Fruit fly (Drosophila melanogaster) whole organism, embryonic: Measurements from ENCODE around the gene tay.

Source experiments
- Atf3 ChIP-seq: fragments of 200-800 bp; sonication (Bioruptor generic); optimal IDR thresholded peaks from 3 replicates; lab custom pipeline; 2016; ENCODE audit warnings: missing biosample characterization, missing genetic modification characterization
- Atf6 ChIP-seq: fragments of 200-800 bp; sonication (Bioruptor generic); IDR thresholded peaks from 2 replicates; pipeline ENCODE4 v1.3.6; 2022; ENCODE audit warnings: missing biosample characterization, missing genetic modification characterization
- CG1024 ChIP-seq: fragments of 200-800 bp; sonication (Bioruptor generic); IDR thresholded peaks from 2 replicates; pipeline ENCODE4 v1.3.6; 2022; ENCODE audit warnings: missing biosample characterization, missing genetic modification characterization
- CG11085 ChIP-seq: fragments of 200-800 bp; sonication (Bioruptor generic); IDR thresholded peaks from 2 replicates; pipeline ENCODE4 v1.3.6; 2022; ENCODE audit warnings: missing biosample characterization, missing genetic modification characterization
- CG11695 ChIP-seq: fragments of 200-800 bp; sonication (Bioruptor generic); IDR thresholded peaks from 3 replicates; pipeline ENCODE4 v1.3.6; 2022; ENCODE audit warnings: missing biosample characterization, missing genetic modification characterization
- CG1233 ChIP-seq: fragments of 200-800 bp; sonication (Bioruptor generic); optimal IDR thresholded peaks from 4 replicates; lab custom pipeline; 2018; ENCODE audit warnings: missing biosample characterization, mild to moderate bottlenecking, missing genetic modification characterization
- CG12744 ChIP-seq: fragments of 200-800 bp; sonication (Bioruptor generic); optimal IDR thresholded peaks from 2 replicates; lab custom pipeline; 2016; ENCODE audit warnings: missing biosample characterization, missing genetic modification characterization
- CG12769 ChIP-seq: fragments of 200-800 bp; sonication (Bioruptor generic); optimal IDR thresholded peaks from 2 replicates; lab custom pipeline; 2019; ENCODE audit warnings: missing biosample characterization, mild to moderate bottlenecking, missing genetic modification characterization, moderate library complexity
- CG13296 ChIP-seq: fragments of 200-800 bp; sonication (Bioruptor generic); optimal IDR thresholded peaks from 3 replicates; lab custom pipeline; 2018; ENCODE audit warnings: missing biosample characterization, mild to moderate bottlenecking, missing genetic modification characterization
- CG17802 ChIP-seq: fragments of 200-800 bp; sonication (Bioruptor generic); optimal IDR thresholded peaks from 2 replicates; lab custom pipeline; 2018; ENCODE audit warnings: missing biosample characterization, mild to moderate bottlenecking, missing genetic modification characterization, moderate library complexity
- CG1792 ChIP-seq: fragments of 200-800 bp; sonication (Bioruptor generic); optimal IDR thresholded peaks from 2 replicates; lab custom pipeline; 2016; ENCODE audit warnings: missing biosample characterization, missing genetic modification characterization
- CG30020 ChIP-seq: fragments of 200-800 bp; optimal IDR thresholded peaks from 2 replicates; lab custom pipeline; 2019; ENCODE audit warnings: missing biosample characterization, mild to moderate bottlenecking, missing genetic modification characterization, moderate library complexity
- CG31441 ChIP-seq: fragments of 200-800 bp; sonication (Bioruptor generic); IDR thresholded peaks from 2 replicates; pipeline ENCODE4 v1.3.6; 2022; ENCODE audit warnings: missing biosample characterization, missing genetic modification characterization
- CG32532 ChIP-seq: fragments of 200-800 bp; sonication (Bioruptor generic); IDR thresholded peaks from 2 replicates; pipeline ENCODE4 v1.3.6; 2022; ENCODE audit warnings: missing biosample characterization, missing genetic modification characterization
- CG33213 ChIP-seq: fragments of 200-800 bp; sonication (Bioruptor generic); optimal IDR thresholded peaks from 3 replicates; lab custom pipeline; 2016; ENCODE audit warnings: missing biosample characterization, missing genetic modification characterization
- CG3847 ChIP-seq: fragments of 200-800 bp; sonication (Bioruptor generic); IDR thresholded peaks from 2 replicates; pipeline ENCODE4 v1.3.6; 2022; ENCODE audit warnings: missing biosample characterization, missing genetic modification characterization
- CG4328 ChIP-seq: fragments of 200-800 bp; sonication (Bioruptor generic); optimal IDR thresholded peaks from 3 replicates; lab custom pipeline; 2017; ENCODE audit warnings: missing biosample characterization, missing genetic modification reagents, missing genetic modification characterization
- CG4707 ChIP-seq: fragments of 200-800 bp; sonication (Bioruptor generic); optimal IDR thresholded peaks from 2 replicates; lab custom pipeline; 2018; ENCODE audit warnings: missing biosample characterization, mild to moderate bottlenecking, missing genetic modification characterization, moderate library complexity
- CG7372 ChIP-seq: fragments of 200-800 bp; sonication (Bioruptor generic); IDR thresholded peaks from 2 replicates; pipeline ENCODE4 v1.3.6; 2022; ENCODE audit warnings: missing biosample characterization, missing genetic modification characterization
- CG7839 ChIP-seq: fragments of 200-800 bp; sonication (Bioruptor generic); optimal IDR thresholded peaks from 3 replicates; lab custom pipeline; 2018; ENCODE audit warnings: missing biosample characterization, mild to moderate bottlenecking, missing genetic modification characterization, moderate library complexity
- CG8924 ChIP-seq: fragments of 200-800 bp; optimal IDR thresholded peaks from 3 replicates; lab custom pipeline; 2019; ENCODE audit warnings: missing biosample characterization, mild to moderate bottlenecking, missing genetic modification characterization, moderate library complexity
- CG9727 ChIP-seq: fragments of 200-800 bp; sonication (Bioruptor generic); optimal IDR thresholded peaks from 3 replicates; lab custom pipeline; 2017; ENCODE audit warnings: missing biosample characterization, mild to moderate bottlenecking, missing genetic modification characterization
- Chrac-16 ChIP-seq: fragments of 200-800 bp; sonication (Bioruptor generic); optimal IDR thresholded peaks from 3 replicates; lab custom pipeline; 2016; ENCODE audit warnings: missing biosample characterization, missing genetic modification characterization
- Dref ChIP-seq: fragments of 200-800 bp; sonication (Bioruptor generic); IDR thresholded peaks from 2 replicates; pipeline ENCODE4 v1.3.6; 2022; ENCODE audit warnings: missing biosample characterization, missing genetic modification characterization
- E2f2 ChIP-seq: fragments of 200-800 bp; sonication (Bioruptor generic); IDR thresholded peaks from 2 replicates; pipeline ENCODE4 v1.3.6; 2022; ENCODE audit warnings: missing biosample characterization, missing genetic modification characterization
- Ets65A ChIP-seq: fragments of 200-800 bp; sonication (Bioruptor generic); peaks from one replicate; lab custom pipeline; 2016; ENCODE audit warnings: missing biosample characterization, missing genetic modification characterization
- Fer1 ChIP-seq: fragments of 200-800 bp; sonication (Bioruptor generic); optimal IDR thresholded peaks from 2 replicates; lab custom pipeline; 2017; ENCODE audit warnings: missing biosample characterization, mild to moderate bottlenecking, missing genetic modification characterization
- GATAe ChIP-seq: fragments of 200-800 bp; sonication (Bioruptor generic); conservative IDR thresholded peaks from 2 replicates; pipeline ENCODE4 v1.3.6; 2022; ENCODE audit warnings: missing biosample characterization, missing genetic modification characterization
- Hand ChIP-seq: fragments of 200-800 bp; sonication (Bioruptor generic); optimal IDR thresholded peaks from 2 replicates; lab custom pipeline; 2017; ENCODE audit warnings: mild to moderate bottlenecking, missing biosample characterization, missing genetic modification reagents, missing genetic modification characterization
- Hr51 ChIP-seq, 2 experiments: fragments of 200-800 bp; sonication (Bioruptor generic); optimal IDR thresholded peaks; 2 replicates in 1 of 2; 3 replicates in 1 of 2; lab custom pipeline; 2016 to 2018; ENCODE audit warnings: missing biosample characterization in 2 of 2, missing genetic modification characterization in 2 of 2, mild to moderate bottlenecking in 1 of 2, moderate library complexity in 1 of 2
- Lim3 ChIP-seq: fragments of 200-800 bp; sonication (Bioruptor generic); IDR thresholded peaks from 2 replicates; pipeline ENCODE4 v1.3.6; 2022; ENCODE audit warnings: missing biosample characterization, missing genetic modification characterization
- MTF-1 ChIP-seq: fragments of 200-800 bp; sonication (Bioruptor generic); optimal IDR thresholded peaks from 2 replicates; lab custom pipeline; 2018; ENCODE audit warnings: missing biosample characterization, mild to moderate bottlenecking, missing genetic modification characterization, borderline replicate concordance
- Ptx1 ChIP-seq: fragments of 200-800 bp; sonication (Bioruptor generic); IDR thresholded peaks from 2 replicates; pipeline ENCODE4 v1.3.6; 2022; ENCODE audit warnings: missing biosample characterization, missing genetic modification characterization
- Vsx1 ChIP-seq: fragments of 200-800 bp; sonication (Bioruptor generic); optimal IDR thresholded peaks from 2 replicates; lab custom pipeline; 2017; ENCODE audit warnings: missing biosample characterization, mild to moderate bottlenecking, missing genetic modification characterization, missing genetic modification reagents
- amos ChIP-seq: fragments of 200-800 bp; sonication (Bioruptor generic); IDR thresholded peaks from 2 replicates; pipeline ENCODE4 v1.3.6; 2022; ENCODE audit warnings: missing biosample characterization, missing genetic modification characterization; ENCODE audit not compliant: partially characterized antibody
- bab2 ChIP-seq: fragments of 200-800 bp; sonication (Bioruptor generic); optimal IDR thresholded peaks from 2 replicates; lab custom pipeline; 2016; ENCODE audit warnings: missing biosample characterization, missing genetic modification characterization
- bcd ChIP-seq: fragments of 200-800 bp; sonication (Bioruptor generic); optimal IDR thresholded peaks from 2 replicates; lab custom pipeline; 2017; ENCODE audit warnings: missing biosample characterization, mild to moderate bottlenecking, missing genetic modification characterization
- crol ChIP-seq: fragments of 200-800 bp; sonication (Bioruptor generic); IDR thresholded peaks from 2 replicates; pipeline ENCODE4 v1.3.6; 2022; ENCODE audit warnings: missing biosample characterization, missing genetic modification characterization
- cwo ChIP-seq: fragments of 200-800 bp; sonication (Bioruptor generic); optimal IDR thresholded peaks from 3 replicates; lab custom pipeline; 2017; ENCODE audit warnings: missing biosample characterization, missing genetic modification characterization, mild to moderate bottlenecking, moderate library complexity, missing genetic modification reagents
- dan ChIP-seq: fragments of 200-800 bp; sonication (Bioruptor generic); IDR thresholded peaks from 2 replicates; pipeline ENCODE4 v1.3.6; 2022; ENCODE audit warnings: missing biosample characterization, missing genetic modification characterization
- dm ChIP-seq: fragments of 200-800 bp; sonication (Bioruptor generic); optimal IDR thresholded peaks from 3 replicates; lab custom pipeline; 2016; ENCODE audit warnings: missing biosample characterization, missing genetic modification characterization
- dpn ChIP-seq, 2 experiments: fragments of 200-800 bp; sonication (Bioruptor generic); optimal IDR thresholded peaks; 3 replicates each; lab custom pipeline; 2016; ENCODE audit warnings: missing biosample characterization in 2 of 2, missing genetic modification characterization in 2 of 2
- gem ChIP-seq: fragments of 200-800 bp; sonication (Bioruptor generic); optimal IDR thresholded peaks from 2 replicates; lab custom pipeline; 2019; ENCODE audit warnings: missing biosample characterization, mild to moderate bottlenecking, missing genetic modification characterization, moderate library complexity
- grn ChIP-seq: fragments of 200-800 bp; sonication (Bioruptor generic); optimal IDR thresholded peaks from 3 replicates; lab custom pipeline; 2017; ENCODE audit warnings: missing biosample characterization, missing genetic modification characterization
- gro ChIP-seq: fragments of 200-800 bp; sonication (Bioruptor generic); optimal IDR thresholded peaks from 2 replicates; lab custom pipeline; 2016; ENCODE audit warnings: missing biosample characterization, missing genetic modification characterization
- lab ChIP-seq: fragments of 200-800 bp; sonication (Bioruptor generic); optimal IDR thresholded peaks from 3 replicates; lab custom pipeline; 2017; ENCODE audit warnings: missing biosample characterization, missing genetic modification characterization, mild to moderate bottlenecking, moderate library complexity, missing genetic modification reagents
- lbe ChIP-seq: fragments of 200-800 bp; sonication (Bioruptor generic); optimal IDR thresholded peaks from 2 replicates; lab custom pipeline; 2016; ENCODE audit warnings: missing biosample characterization, mild to moderate bottlenecking, missing genetic modification characterization
- row ChIP-seq: fragments of 200-800 bp; sonication (Bioruptor generic); IDR thresholded peaks from 3 replicates; pipeline ENCODE4 v1.3.6; 2022; ENCODE audit warnings: missing biosample characterization, missing genetic modification characterization
- tup ChIP-seq: fragments of 200-800 bp; sonication (Bioruptor generic); optimal IDR thresholded peaks from 2 replicates; lab custom pipeline; 2016; ENCODE audit warnings: missing biosample characterization, mild to moderate bottlenecking, missing genetic modification characterization, moderate library complexity
- vnd ChIP-seq: fragments of 200-800 bp; sonication (Bioruptor generic); IDR thresholded peaks from 3 replicates; pipeline ENCODE4 v1.3.6; 2022; ENCODE audit warnings: missing biosample characterization, missing genetic modification characterization; ENCODE audit not compliant: partially characterized antibody
- zf30C ChIP-seq: fragments of 200-800 bp; sonication (Bioruptor generic); optimal IDR thresholded peaks from 3 replicates; lab custom pipeline; 2018; ENCODE audit warnings: missing biosample characterization, mild to moderate bottlenecking, missing genetic modification characterization

The tay gene

dm6 chrX:15860479-15860878 lies 26.6 kb downstream of the tay start (continued):
- TF ChIP-seq CG30020 (no peak), gem (tag; lab: Kevin White, UChicago) (no peak), CG1792 (GFP tag; lab: Kevin White, UChicago) (no peak), lab (GFP tag; lab: Kevin White, UChicago) (peak; percentile 47), lbe (GFP tag; lab: Kevin White, UChicago) (no peak), CG17802 (no peak), GATAe (GFP tag; lab: Robert Waterston, UW) (peak; percentile 59), row (GFP tag; lab: Robert Waterston, UW) (peak; percentile 43; the same call in 2 of the 3 replicates), bab2 (GFP tag; lab: Kevin White, UChicago) (no peak), CG1024 (GFP tag; lab: Robert Waterston, UW) (no peak), CG3847 (peak; percentile 31; the same call in 1 of the 2 replicates), Hand (GFP tag; lab: Kevin White, UChicago) (no peak), CG4328 (GFP tag; lab: Kevin White, UChicago) (peak; percentile 50), E2f2 (0 out of 2 replicates have a peak, but pooled peaks have one; percentile 25), CG12769 (tag; lab: Kevin White, UChicago) (no peak), bcd (GFP tag; lab: Kevin White, UChicago) (peak; percentile 1), CG1233 (GFP tag; lab: Kevin White, UChicago) (no peak), tup (GFP tag; lab: Kevin White, UChicago) (no peak), CG7372 (GFP tag; lab: Robert Waterston, UW) (no peak), CG11695 (GFP tag; lab: Robert Waterston, UW) (no peak), Fer1 (GFP tag; lab: Kevin White, UChicago) (peak; percentile 31), Chrac-16 (GFP tag; lab: Kevin White, UChicago) (no peak), vnd (GFP tag; lab: Robert Waterston, UW) (0 out of 3 replicates have a peak, but pooled peaks have one; percentile 22), CG12744 (GFP tag; lab: Kevin White, UChicago) (no peak), grn (GFP tag; lab: Kevin White, UChicago) (no peak), dm (GFP tag; lab: Kevin White, UChicago) (peak; percentile 29), CG11085 (GFP tag; lab: Robert Waterston, UW) (no peak), CG31441 (no peak), dpn (GFP tag; optimal IDR thresholded peaks at IDR 0.05; lab: Kevin White, UChicago) (no peak), CG33213 (GFP tag; lab: Kevin White, UChicago) (no peak), CG9727 (GFP tag; lab: Kevin White, UChicago) (no peak), Ets65A (GFP tag; lab: Kevin White, UChicago) (no peak), cwo (GFP tag; lab: Kevin White, UChicago) (no peak), amos (GFP tag; lab: Robert Waterston, UW) (peak; percentile 49; the same call in 1 of the 2 replicates), Dref (peak; percentile 37; the same call in 1 of the 2 replicates), Vsx1 (GFP tag; lab: Kevin White, UChicago) (no peak), Atf3 (GFP tag; lab: Kevin White, UChicago) (no peak), CG4707 (GFP tag; lab: Kevin White, UChicago) (no peak), Lim3 (GFP tag; lab: Robert Waterston, UW) (no peak), Hr51 (GFP tag; optimal IDR thresholded peaks at IDR 0.05; lab: Kevin White, UChicago) (no peak), gro (GFP tag; lab: Kevin White, UChicago) (peak; percentile 3), Ptx1 (GFP tag; lab: Robert Waterston, UW) (no peak), CG8924 (tag; lab: Kevin White, UChicago) (peak; percentile 34), CG7839 (peak; percentile 27), Atf6 (GFP tag; lab: Robert Waterston, UW) (peak; percentile 45; the same call in 1 of the 2 replicates), zf30C (GFP tag; lab: Kevin White, UChicago) (no peak), MTF-1 (peak; percentile 81), dan (GFP tag; lab: Robert Waterston, UW) (no peak), crol (GFP tag; lab: Robert Waterston, UW) (no peak), CG13296 (GFP tag; lab: Kevin White, UChicago) (no peak), CG32532 (peak; percentile 44)
